Fruit fly (Drosophila melanogaster): ENCODE measurements around the gene CG13055.

- TF ChIP-seq CG5204 (GFP tag; optimal IDR thresholded peaks at IDR 0.05) (no peak), tj (GFP tag; optimal IDR thresholded peaks at IDR 0.05) (no peak)
Measured at dm6 chr3L:16201028-16201427, 51.1 kb downstream of the CG13055 start, which contains the start of gene dls.
